Worm (Caenorhabditis elegans): ENCODE results near the gene R07E5.17.

The R07E5.17 gene

ce11 chrIII:4401142-4401541 is 3.1 kb downstream of the R07E5.17 start, which contains the start of gene R07E5.15:
TSS of gene R07E5.15 (plus strand) at chrIII:4401442.
- TF ChIP-seq ceh-83 (GFP tag; optimal IDR thresholded peaks at IDR 0.05) (no peak), nhr-237 (tag; optimal IDR thresholded peaks at IDR 0.05) (no peak), unc-120 (tag; optimal IDR thresholded peaks at IDR 0.05; ENCODE audit: poor library complexity, severe bottlenecking) (no peak), ceh-43 (GFP tag; optimal IDR thresholded peaks at IDR 0.05) (no peak), flh-1 (GFP tag; optimal IDR thresholded peaks at IDR 0.05) (no peak), hlh-1 (tag; optimal IDR thresholded peaks at IDR 0.05) (no peak), mls-2 (tag; optimal IDR thresholded peaks at IDR 0.05) (no peak), M03D4.4 (tag; optimal IDR thresholded peaks at IDR 0.05) (no peak), unc-39 (tag; optimal IDR thresholded peaks at IDR 0.05) (no peak), zip-8 (tag; optimal IDR thresholded peaks at IDR 0.05) (no peak), snpc-4 (tag; optimal IDR thresholded peaks at IDR 0.05) (no peak), blmp-1 (tag; optimal IDR thresholded peaks at IDR 0.05) (no peak), sem-2 (GFP tag; optimal IDR thresholded peaks at IDR 0.05) (no peak), lin-32 (GFP tag; optimal IDR thresholded peaks at IDR 0.05) (no peak), elt-1 (tag; optimal IDR thresholded peaks at IDR 0.05; ENCODE audit: borderline replicate concordance, insufficient read depth) (no peak), ham-2 (GFP tag; optimal IDR thresholded peaks at IDR 0.05) (no peak)

- TF ChIP-seq unc-39 (tag; optimal IDR thresholded peaks at IDR 0.05) (no peak), tbx-8 (GFP tag; optimal IDR thresholded peaks at IDR 0.05) (no peak), nhr-237 (tag; optimal IDR thresholded peaks at IDR 0.05) (no peak), hlh-1 (tag; optimal IDR thresholded peaks at IDR 0.05) (no peak), unc-120 (tag; optimal IDR thresholded peaks at IDR 0.05; ENCODE audit: poor library complexity, severe bottlenecking) (no peak), pha-4 (tag; optimal IDR thresholded peaks at IDR 0.05) (no peak), sem-2 (GFP tag; optimal IDR thresholded peaks at IDR 0.05) (no peak), M03D4.4 (tag; optimal IDR thresholded peaks at IDR 0.05) (no peak), ceh-39 (tag; optimal IDR thresholded peaks at IDR 0.05) (no peak), ces-1 (GFP tag; optimal IDR thresholded peaks at IDR 0.05) (no peak), ceh-43 (GFP tag; optimal IDR thresholded peaks at IDR 0.05) (no peak), elt-1 (tag; optimal IDR thresholded peaks at IDR 0.05; ENCODE audit: borderline replicate concordance, insufficient read depth) (no peak), unc-62 (GFP tag; optimal IDR thresholded peaks at IDR 0.05) (no peak), bed-3 (GFP tag; optimal IDR thresholded peaks at IDR 0.05) (no peak), nhr-76 (tag; optimal IDR thresholded peaks at IDR 0.05) (no peak), mab-5 (tag; optimal IDR thresholded peaks at IDR 0.05) (no peak)
Measured at ce11 chrIII:4398463-4398862, 5.8 kb downstream of the R07E5.17 start, which contains the start of gene R07E5.6. TSS of gene R07E5.6 (plus strand) at chrIII:4398763.

ce11 chrIII:4397115-4397514 is 7.1 kb downstream of the R07E5.17 start, which contains the start of gene R07E5.5:
TSS of gene R07E5.5 (plus strand) at chrIII:4397415.
- no peak for TF ChIP-seq nhr-2 (tag; optimal IDR thresholded peaks at IDR 0.05)
- no peak for TF ChIP-seq pha-4 (tag; optimal IDR thresholded peaks at IDR 0.05)
- no peak for TF ChIP-seq nhr-12 (tag; optimal IDR thresholded peaks at IDR 0.05)
- no peak for TF ChIP-seq zip-8 (tag; optimal IDR thresholded peaks at IDR 0.05)
- TF ChIP-seq nhr-76 (tag; optimal IDR thresholded peaks at IDR 0.05) = no peak
- no peak for TF ChIP-seq tbx-8 (GFP tag; optimal IDR thresholded peaks at IDR 0.05)
- TF ChIP-seq ham-2 (GFP tag; optimal IDR thresholded peaks at IDR 0.05) = no peak
- no peak for TF ChIP-seq cnd-1 (tag; optimal IDR thresholded peaks at IDR 0.05)
- no peak for TF ChIP-seq ztf-11 (tag; optimal IDR thresholded peaks at IDR 0.05)

- TF ChIP-seq mep-1 (tag; optimal IDR thresholded peaks at IDR 0.05) = no peak
- TF ChIP-seq drap-1 (GFP tag; optimal IDR thresholded peaks at IDR 0.05) = no peak
Measured at ce11 chrIII:4395857-4396256, 8.4 kb downstream of the R07E5.17 start.

ce11 chrIII:4394496-4394895 is 9.7 kb downstream of the R07E5.17 start, which contains the start of gene R07E5.4:
TSS of gene R07E5.4 (plus strand) at chrIII:4394796.
- TF ChIP-seq ces-1 (GFP tag; optimal IDR thresholded peaks at IDR 0.05) (no peak), elt-1 (tag; optimal IDR thresholded peaks at IDR 0.05; ENCODE audit: borderline replicate concordance, insufficient read depth) (no peak), nhr-237 (tag; optimal IDR thresholded peaks at IDR 0.05) (no peak), zip-8 (tag; optimal IDR thresholded peaks at IDR 0.05) (no peak), drap-1 (GFP tag; optimal IDR thresholded peaks at IDR 0.05) (no peak), unc-62 (GFP tag; optimal IDR thresholded peaks at IDR 0.05) (no peak), unc-120 (tag; optimal IDR thresholded peaks at IDR 0.05; ENCODE audit: poor library complexity, severe bottlenecking) (no peak), flh-1 (GFP tag; optimal IDR thresholded peaks at IDR 0.05) (no peak)

Data from whole organism, mixed stage, embryonic.